Fruit fly (Drosophila melanogaster) S2 (cell line): Measurements from ENCODE around the gene CG7329.

Source experiments
- CG8478 ChIP-seq: fragments of >200 bp; optimal IDR thresholded peaks from 2 replicates; lab custom pipeline; 2018
- CTCF ChIP-seq, 2 experiments: fragments of >200 bp; optimal IDR thresholded peaks; 2 replicates each; lab custom pipeline; 2018

DNA sequence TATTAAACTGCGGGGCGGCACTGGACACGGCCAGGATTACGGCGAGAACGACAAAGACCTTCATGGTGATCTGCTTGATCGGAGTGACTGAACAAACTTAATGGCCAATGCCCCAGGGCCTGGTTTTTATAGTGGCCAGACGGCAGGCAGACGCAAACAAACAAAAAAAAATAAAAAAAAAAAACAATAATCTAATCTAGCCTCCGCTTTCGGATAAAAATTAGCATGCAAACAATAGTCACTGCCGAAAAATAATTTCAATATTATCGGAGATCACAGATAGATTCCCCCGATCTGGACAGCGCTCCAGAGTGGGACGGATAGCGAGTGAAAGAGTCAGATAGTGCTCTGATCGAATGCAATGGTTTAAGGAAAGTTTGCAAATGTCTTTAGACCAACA lies 46.0 kb upstream of the CG7329 start, which contains the start of gene CG7299:
- TF ChIP-seq CG8478 (lab: Kevin White, UChicago) (no peak), CTCF (optimal IDR thresholded peaks at IDR 0.05; lab: Kevin White, UChicago) (no peak)
